Fruit fly (Drosophila melanogaster) S2 (cell line): Measurements from ENCODE around the gene Nlg4.

Experiments
- CG8478 ChIP-seq: fragments of >200 bp; optimal IDR thresholded peaks from 2 replicates; lab custom pipeline; 2018
- CTCF ChIP-seq, 2 experiments: fragments of >200 bp; optimal IDR thresholded peaks; 2 replicates each; lab custom pipeline; 2018

DNA sequence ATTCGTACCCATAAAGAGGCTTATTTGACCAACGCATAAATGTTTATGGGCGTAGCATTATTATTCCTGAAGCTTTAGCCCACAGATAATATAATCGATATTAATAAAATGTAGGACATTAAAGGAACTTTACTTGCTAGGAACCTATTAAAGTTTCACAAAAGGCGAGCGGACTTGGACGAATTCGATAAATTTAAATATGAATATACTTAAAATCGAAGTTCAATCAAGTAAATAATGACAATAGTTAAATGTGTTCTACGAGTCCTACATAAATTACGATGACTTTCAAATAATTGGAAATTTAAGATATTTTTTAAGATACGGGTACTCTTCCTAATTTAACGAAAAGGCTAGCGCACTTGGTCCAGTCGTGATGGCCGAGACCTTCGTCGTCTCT lies 87.0 kb downstream of the Nlg4 start:
- TF ChIP-seq CG8478 (lab: Kevin White, UChicago): no peak
- TF ChIP-seq CTCF (optimal IDR thresholded peaks at IDR 0.05; lab: Kevin White, UChicago): no peak
